Fruit fly (Drosophila melanogaster): ENCODE data around the gene CG31668.
A peak's percentile ranks its signal among the peaks of the same experiment; 100 is the strongest.

The CG31668 gene

dm6 chr2L:2196590-2197474 lies 9.1 kb downstream of the CG31668 start (continued):
- TF ChIP-seq OdsH (GFP tag; optimal IDR thresholded peaks at IDR 0.05) = peak; percentile 68
- peak; percentile 67 for TF ChIP-seq CG32006 (GFP tag; optimal IDR thresholded peaks at IDR 0.05)
- TF ChIP-seq spab (GFP tag; optimal IDR thresholded peaks at IDR 0.05) = no peak
- peak; percentile 9 for TF ChIP-seq CG10669 (GFP tag; optimal IDR thresholded peaks at IDR 0.05)
- no peak for TF ChIP-seq CG15336 (GFP tag; IDR thresholded peaks at IDR 0.05)
- TF ChIP-seq Hr39 (GFP tag; optimal IDR thresholded peaks at IDR 0.05) = peak; percentile 77
- TF ChIP-seq CG6163 (GFP tag; IDR thresholded peaks at IDR 0.05) = no peak
- TF ChIP-seq Sox15 (GFP tag; optimal IDR thresholded peaks at IDR 0.05) = no peak
- peak; percentile 52 for TF ChIP-seq esn (GFP tag; optimal IDR thresholded peaks at IDR 0.05)
- peak; percentile 62 to 78 for TF ChIP-seq ss (GFP tag; optimal IDR thresholded peaks at IDR 0.05)
- no peak for TF ChIP-seq CG8119 (GFP tag; IDR thresholded peaks at IDR 0.05)
- no peak for TF ChIP-seq eg (GFP tag; IDR thresholded peaks at IDR 0.05)
- TF ChIP-seq cyc (GFP tag; optimal IDR thresholded peaks at IDR 0.05) = peak; percentile 48
- peak; percentile 7 for TF ChIP-seq CG8632 (GFP tag; optimal IDR thresholded peaks at IDR 0.05)
- TF ChIP-seq fkh (GFP tag; optimal IDR thresholded peaks at IDR 0.05) = peak; percentile 99
- no peak for TF ChIP-seq fd85E (GFP tag; optimal IDR thresholded peaks at IDR 0.05)
- peak; percentile 58 for TF ChIP-seq topi (GFP tag; optimal IDR thresholded peaks at IDR 0.05)
- peak; percentile 74 for TF ChIP-seq CG10631 (GFP tag; optimal IDR thresholded peaks at IDR 0.05)
- TF ChIP-seq CG6792 (GFP tag; optimal IDR thresholded peaks at IDR 0.05) = peak; percentile 23
- peak; percentile 69 for TF ChIP-seq pdm3 (GFP tag; optimal IDR thresholded peaks at IDR 0.05)
- peak; percentile 21 for TF ChIP-seq Blimp-1 (GFP tag; optimal IDR thresholded peaks at IDR 0.05)
- TF ChIP-seq CG7368 (GFP tag; optimal IDR thresholded peaks at IDR 0.05) = no peak
- peak; percentile 65 for TF ChIP-seq CG31627 (GFP tag; optimal IDR thresholded peaks at IDR 0.05)
- TF ChIP-seq CG1621 (tag; optimal IDR thresholded peaks at IDR 0.05) = peak; percentile 93

- no peak for TF ChIP-seq acj6 (GFP tag; optimal IDR thresholded peaks at IDR 0.05)
- TF ChIP-seq CG32006 (GFP tag; optimal IDR thresholded peaks at IDR 0.05) = no peak
- no peak for TF ChIP-seq CG1621 (tag; optimal IDR thresholded peaks at IDR 0.05)
- TF ChIP-seq fd59A (GFP tag; optimal IDR thresholded peaks at IDR 0.05) = no peak
- TF ChIP-seq CG34406 (GFP tag; optimal IDR thresholded peaks at IDR 0.05) = no peak
- no peak for TF ChIP-seq OdsH (GFP tag; optimal IDR thresholded peaks at IDR 0.05)
- no peak for TF ChIP-seq CG15336 (GFP tag; IDR thresholded peaks at IDR 0.05)
- TF ChIP-seq CG6163 (GFP tag; IDR thresholded peaks at IDR 0.05) = no peak
- no peak for TF ChIP-seq Sox102F (GFP tag; optimal IDR thresholded peaks at IDR 0.05)
- TF ChIP-seq vri (GFP tag; optimal IDR thresholded peaks at IDR 0.05) = no peak
- no peak for TF ChIP-seq CG8319 (GFP tag; optimal IDR thresholded peaks at IDR 0.05)
- TF ChIP-seq CG11902 (GFP tag; optimal IDR thresholded peaks at IDR 0.05) = no peak
Observed at dm6 chr2L:2195328-2195727, 10.6 kb downstream of the CG31668 start.

dm6 chr2L:2194305-2194828 lies 11.6 kb downstream of the CG31668 start:
- TF ChIP-seq CG10669 (GFP tag; optimal IDR thresholded peaks at IDR 0.05) (no peak), CG6854 (GFP tag; optimal IDR thresholded peaks at IDR 0.05) (peak; percentile 29), Blimp-1 (GFP tag; optimal IDR thresholded peaks at IDR 0.05) (peak; percentile 10), vri (GFP tag; optimal IDR thresholded peaks at IDR 0.05) (peak; percentile 28), Eip78C (GFP tag) (no peak), svp (GFP tag) (peak; percentile 52), CG10631 (GFP tag; optimal IDR thresholded peaks at IDR 0.05) (no peak)

- TF ChIP-seq topi (GFP tag; optimal IDR thresholded peaks at IDR 0.05) (peak; percentile 59), CG8632 (GFP tag; optimal IDR thresholded peaks at IDR 0.05) (no peak), CG6276 (GFP tag; optimal IDR thresholded peaks at IDR 0.05) (peak; percentile 61), CG1621 (tag; optimal IDR thresholded peaks at IDR 0.05) (peak; percentile 100), CG31627 (GFP tag; optimal IDR thresholded peaks at IDR 0.05) (no peak), pdm3 (GFP tag; optimal IDR thresholded peaks at IDR 0.05) (peak; percentile 26), CG11762 (GFP tag; optimal IDR thresholded peaks at IDR 0.05; ENCODE audit: insufficient read depth) (no peak), Sox14 (GFP tag; optimal IDR thresholded peaks at IDR 0.05) (peak; percentile 79), CG9139 (GFP tag; optimal IDR thresholded peaks at IDR 0.05) (peak; percentile 74), Ets96B (tag; optimal IDR thresholded peaks at IDR 0.05) (peak; percentile 52), CG34406 (GFP tag; optimal IDR thresholded peaks at IDR 0.05) (peak; percentile 26), dsx (GFP tag; optimal IDR thresholded peaks at IDR 0.05; ENCODE audit: poor library complexity, severe bottlenecking) (peak; percentile 58), CG6792 (GFP tag; optimal IDR thresholded peaks at IDR 0.05) (peak; percentile 12), CG8319 (GFP tag; optimal IDR thresholded peaks at IDR 0.05) (peak; percentile 56), Sox102F (GFP tag; optimal IDR thresholded peaks at IDR 0.05) (peak; percentile 45), Smox (GFP tag; optimal IDR thresholded peaks at IDR 0.05) (peak; percentile 40), spab (GFP tag; optimal IDR thresholded peaks at IDR 0.05) (peak; percentile 25), Hr4 (GFP tag; optimal IDR thresholded peaks at IDR 0.05) (no peak), fd85E (GFP tag; optimal IDR thresholded peaks at IDR 0.05) (no peak)
Observed at dm6 chr2L:2193357-2193780, 12.6 kb downstream of the CG31668 start.
